Fruit fly (Drosophila melanogaster): Measurements from ENCODE around the gene mask.

dm6 chr3R:24205935-24206334, 24.4 kb upstream of the mask start:
- TF ChIP-seq ttk (optimal IDR thresholded peaks at IDR 0.05) (no peak), insv (optimal IDR thresholded peaks at IDR 0.05) (no peak), h (optimal IDR thresholded peaks at IDR 0.05) (no peak), Myc (optimal IDR thresholded peaks at IDR 0.05) (no peak), psq (optimal IDR thresholded peaks at IDR 0.05) (no peak)
